Fruit fly (Drosophila melanogaster) whole organism, embryonic: Measurements from ENCODE around the gene yellow-e2.
A peak's percentile ranks its signal among the peaks of the same experiment; 100 is the strongest.

Experiments
- Antp ChIP-seq: fragments of 200-800 bp; sonication (Bioruptor generic); optimal IDR thresholded peaks from 3 replicates; lab custom pipeline; 2016; ENCODE audit warnings: missing biosample characterization, missing genetic modification characterization
- Atf-2 ChIP-seq: fragments of 200-800 bp; sonication (Bioruptor generic); optimal IDR thresholded peaks from 2 replicates; lab custom pipeline; 2016; ENCODE audit warnings: missing biosample characterization, missing genetic modification characterization
- CG10147 ChIP-seq: fragments of 200-800 bp; sonication (Bioruptor generic); optimal IDR thresholded peaks from 2 replicates; lab custom pipeline; 2019; ENCODE audit warnings: missing biosample characterization, mild to moderate bottlenecking, missing genetic modification characterization, moderate library complexity
- CG10959 ChIP-seq: fragments of 200-800 bp; sonication (Bioruptor generic); IDR thresholded peaks from 2 replicates; pipeline ENCODE4 v1.3.6; 2022; ENCODE audit warnings: missing biosample characterization, missing genetic modification characterization
- CG11247 ChIP-seq: fragments of 200-800 bp; sonication (Bioruptor generic); IDR thresholded peaks from 2 replicates; pipeline ENCODE4 v1.3.6; 2022; ENCODE audit warnings: missing biosample characterization, missing genetic modification characterization
- CG11696 ChIP-seq: fragments of 200-800 bp; sonication (Bioruptor generic); IDR thresholded peaks from 2 replicates; pipeline ENCODE4 v1.3.6; 2022; ENCODE audit warnings: missing biosample characterization, missing genetic modification characterization
- CG12744 ChIP-seq: fragments of 200-800 bp; sonication (Bioruptor generic); optimal IDR thresholded peaks from 2 replicates; lab custom pipeline; 2016; ENCODE audit warnings: missing biosample characterization, missing genetic modification characterization
- CG12769 ChIP-seq: fragments of 200-800 bp; sonication (Bioruptor generic); optimal IDR thresholded peaks from 2 replicates; lab custom pipeline; 2019; ENCODE audit warnings: missing biosample characterization, mild to moderate bottlenecking, missing genetic modification characterization, moderate library complexity
- CG13123 ChIP-seq: fragments of 200-800 bp; sonication (Bioruptor generic); optimal IDR thresholded peaks from 2 replicates; lab custom pipeline; 2016; ENCODE audit warnings: missing biosample characterization, missing genetic modification characterization
- CG1603 ChIP-seq: fragments of 200-800 bp; sonication (Bioruptor generic); optimal IDR thresholded peaks from 2 replicates; lab custom pipeline; 2019; ENCODE audit warnings: missing biosample characterization, mild to moderate bottlenecking, missing genetic modification characterization, moderate library complexity
- CG17385 ChIP-seq: fragments of 200-800 bp; sonication (Bioruptor generic); optimal IDR thresholded peaks from 3 replicates; lab custom pipeline; 2018; ENCODE audit warnings: missing biosample characterization, mild to moderate bottlenecking, missing genetic modification characterization
- CG17612 ChIP-seq: fragments of 200-800 bp; sonication (Bioruptor generic); IDR thresholded peaks from 2 replicates; pipeline ENCODE4 v1.3.6; 2022; ENCODE audit warnings: missing biosample characterization, missing genetic modification characterization
- CG30020 ChIP-seq: fragments of 200-800 bp; optimal IDR thresholded peaks from 2 replicates; lab custom pipeline; 2019; ENCODE audit warnings: missing biosample characterization, mild to moderate bottlenecking, missing genetic modification characterization, moderate library complexity
- CG4617 ChIP-seq: fragments of 200-800 bp; sonication (Bioruptor generic); optimal IDR thresholded peaks from 3 replicates; lab custom pipeline; 2016; ENCODE audit warnings: missing biosample characterization, missing genetic modification characterization, borderline replicate concordance
- CG4707 ChIP-seq: fragments of 200-800 bp; sonication (Bioruptor generic); optimal IDR thresholded peaks from 2 replicates; lab custom pipeline; 2018; ENCODE audit warnings: missing biosample characterization, mild to moderate bottlenecking, missing genetic modification characterization, moderate library complexity
- CG9609 ChIP-seq: fragments of 200-800 bp; sonication (Bioruptor generic); optimal IDR thresholded peaks from 3 replicates; lab custom pipeline; 2016; ENCODE audit warnings: missing biosample characterization, missing genetic modification characterization
- CoRest ChIP-seq: fragments of 200-800 bp; sonication (Bioruptor generic); optimal IDR thresholded peaks from 3 replicates; lab custom pipeline; 2018; ENCODE audit warnings: missing biosample characterization, mild to moderate bottlenecking, missing genetic modification characterization, moderate library complexity
- D19A ChIP-seq: fragments of 200-800 bp; optimal IDR thresholded peaks from 3 replicates; lab custom pipeline; 2019; ENCODE audit warnings: missing biosample characterization, mild to moderate bottlenecking, missing genetic modification characterization, moderate library complexity
- Ets65A ChIP-seq: fragments of 200-800 bp; sonication (Bioruptor generic); peaks from one replicate; lab custom pipeline; 2016; ENCODE audit warnings: missing biosample characterization, missing genetic modification characterization
- H2.0 ChIP-seq: fragments of 200-800 bp; sonication (Bioruptor generic); IDR thresholded peaks from 2 replicates; pipeline ENCODE4 v1.3.6; 2022; ENCODE audit warnings: missing biosample characterization, missing genetic modification characterization
- Hr78 ChIP-seq, 2 experiments: fragments of 200-800 bp in 1 of 2; fragments of >200 bp in 1 of 2; sonication (Bioruptor generic) in 1 of 2; optimal IDR thresholded peaks; 2 replicates each; lab custom pipeline; 2017 to 2019; ENCODE audit warnings: missing biosample characterization in 2 of 2, missing genetic modification characterization in 2 of 2, mild to moderate bottlenecking in 1 of 2, moderate library complexity in 1 of 2
- Lpt ChIP-seq: fragments of >200 bp; optimal IDR thresholded peaks from 2 replicates; lab custom pipeline; 2018; ENCODE audit warnings: missing biosample characterization, missing genetic modification characterization
- MBD-R2 ChIP-seq: fragments of 200-800 bp; sonication (Bioruptor generic); IDR thresholded peaks from 2 replicates; pipeline ENCODE4 v1.3.6; 2022; ENCODE audit warnings: missing biosample characterization, missing genetic modification characterization
- Myb ChIP-seq: fragments of 200-800 bp; sonication (Bioruptor generic); optimal IDR thresholded peaks from 2 replicates; lab custom pipeline; 2016; ENCODE audit warnings: missing biosample characterization, missing genetic modification characterization
- NK7.1 ChIP-seq: fragments of 200-800 bp; sonication (Bioruptor generic); optimal IDR thresholded peaks from 3 replicates; lab custom pipeline; 2016; ENCODE audit warnings: missing biosample characterization, missing genetic modification characterization
- Nf-YA ChIP-seq: fragments of 200-800 bp; sonication (Bioruptor generic); IDR thresholded peaks from 2 replicates; pipeline ENCODE4 v1.3.6; 2022; ENCODE audit warnings: missing biosample characterization, missing genetic modification characterization
- Spps ChIP-seq: fragments of 200-800 bp; sonication (Bioruptor generic); optimal IDR thresholded peaks from 2 replicates; lab custom pipeline; 2018; ENCODE audit warnings: missing biosample characterization, mild to moderate bottlenecking, missing genetic modification characterization
- TFAM ChIP-seq: fragments of 200-800 bp; sonication (Bioruptor generic); optimal IDR thresholded peaks from 2 replicates; lab custom pipeline; 2017; ENCODE audit warnings: missing biosample characterization, missing genetic modification characterization, inconsistent platforms
- Usf ChIP-seq: fragments of 200-800 bp; sonication (Bioruptor generic); optimal IDR thresholded peaks from 2 replicates; lab custom pipeline; 2017; ENCODE audit warnings: missing genotype, missing biosample characterization, missing genetic modification characterization
- caup ChIP-seq: fragments of 200-800 bp; sonication (Bioruptor generic); optimal IDR thresholded peaks from 3 replicates; lab custom pipeline; 2017; ENCODE audit warnings: missing biosample characterization, mild to moderate bottlenecking, missing genetic modification characterization, moderate library complexity; ENCODE audit not compliant: severe bottlenecking
- crc ChIP-seq: fragments of 200-800 bp; sonication (Bioruptor generic); optimal IDR thresholded peaks from 2 replicates; lab custom pipeline; 2016; ENCODE audit warnings: missing biosample characterization, missing genetic modification characterization
- cwo ChIP-seq: fragments of 200-800 bp; sonication (Bioruptor generic); optimal IDR thresholded peaks from 3 replicates; lab custom pipeline; 2017; ENCODE audit warnings: missing biosample characterization, missing genetic modification characterization, mild to moderate bottlenecking, moderate library complexity, missing genetic modification reagents
- dimm ChIP-seq: fragments of 200-800 bp; sonication (Bioruptor generic); IDR thresholded peaks from 2 replicates; pipeline ENCODE4 v1.3.6; 2022; ENCODE audit warnings: missing biosample characterization, missing genetic modification characterization
- dm ChIP-seq: fragments of 200-800 bp; sonication (Bioruptor generic); optimal IDR thresholded peaks from 3 replicates; lab custom pipeline; 2016; ENCODE audit warnings: missing biosample characterization, missing genetic modification characterization
- emc ChIP-seq: fragments of 200-800 bp; sonication (Bioruptor generic); optimal IDR thresholded peaks from 2 replicates; lab custom pipeline; 2016; ENCODE audit warnings: missing biosample characterization, missing genetic modification characterization
- fd3F ChIP-seq: fragments of 200-800 bp; sonication (Bioruptor generic); optimal IDR thresholded peaks from 2 replicates; lab custom pipeline; 2018; ENCODE audit warnings: missing biosample characterization, mild to moderate bottlenecking, missing genetic modification characterization, moderate library complexity
- fd96Cb ChIP-seq: fragments of 200-800 bp; sonication (Bioruptor generic); optimal IDR thresholded peaks from 2 replicates; lab custom pipeline; 2018; ENCODE audit warnings: missing biosample characterization, mild to moderate bottlenecking, missing genetic modification characterization, moderate library complexity
- gem ChIP-seq: fragments of 200-800 bp; sonication (Bioruptor generic); optimal IDR thresholded peaks from 2 replicates; lab custom pipeline; 2019; ENCODE audit warnings: missing biosample characterization, mild to moderate bottlenecking, missing genetic modification characterization, moderate library complexity
- hkb ChIP-seq, 2 experiments: fragments of 200-800 bp in 1 of 2; fragments of >200 bp in 1 of 2; sonication (Bioruptor generic) in 1 of 2; IDR thresholded peaks in 1 of 2; optimal IDR thresholded peaks in 1 of 2; 2 replicates each; pipeline versions ENCODE4 v1.3.6 to Lab custom; 2017 to 2022; ENCODE audit warnings: missing biosample characterization in 1 of 2, missing genetic modification characterization in 1 of 2
- ken ChIP-seq: fragments of 200-800 bp; sonication (Bioruptor generic); IDR thresholded peaks from 3 replicates; pipeline ENCODE4 v1.3.6; 2022; ENCODE audit warnings: missing biosample characterization, missing genetic modification characterization
- knrl ChIP-seq: fragments of 200-800 bp; sonication (Bioruptor generic); IDR thresholded peaks from 3 replicates; pipeline ENCODE4 v1.3.6; 2022; ENCODE audit warnings: missing biosample characterization, missing genetic modification characterization; ENCODE audit not compliant: partially characterized antibody
- onecut ChIP-seq: fragments of 200-800 bp; sonication (Bioruptor generic); IDR thresholded peaks from 2 replicates; pipeline ENCODE4 v1.3.6; 2022; ENCODE audit warnings: missing biosample characterization, missing genetic modification characterization
- rib ChIP-seq: fragments of 200-800 bp; sonication (Bioruptor generic); IDR thresholded peaks from 2 replicates; pipeline ENCODE4 v1.3.6; 2022; ENCODE audit warnings: missing biosample characterization, missing genetic modification characterization
- schlank ChIP-seq: fragments of 200-800 bp; sonication (Bioruptor generic); optimal IDR thresholded peaks from 2 replicates; lab custom pipeline; 2018; ENCODE audit warnings: missing biosample characterization, mild to moderate bottlenecking, missing genetic modification characterization
- scrt ChIP-seq: fragments of 200-800 bp; sonication (Bioruptor generic); optimal IDR thresholded peaks from 2 replicates; lab custom pipeline; 2018; ENCODE audit warnings: missing biosample characterization, mild to moderate bottlenecking, missing genetic modification characterization, moderate library complexity
- sd ChIP-seq: fragments of 200-800 bp; sonication (Bioruptor generic); optimal IDR thresholded peaks from 3 replicates; lab custom pipeline; 2018; ENCODE audit warnings: missing biosample characterization, mild to moderate bottlenecking, missing genetic modification characterization, moderate library complexity
- sob ChIP-seq: fragments of 200-800 bp; sonication (Bioruptor generic); IDR thresholded peaks from 2 replicates; pipeline ENCODE4 v1.3.6; 2022; ENCODE audit warnings: missing biosample characterization, missing genetic modification characterization
- tio ChIP-seq: fragments of 200-800 bp; sonication (Bioruptor generic); optimal IDR thresholded peaks from 2 replicates; lab custom pipeline; 2017; ENCODE audit warnings: missing biosample characterization, missing genetic modification characterization, inconsistent platforms

yellow-e2 gene

dm6 chr3R:13428341-13429040, 21.7 kb upstream of the yellow-e2 start (continued):
- TF ChIP-seq ken (GFP tag; lab: Robert Waterston, UW): peak; percentile 58; the same call in 1 of the 3 replicates
- TF ChIP-seq sd (tag; lab: Kevin White, UChicago): peak; percentile 47
- TF ChIP-seq MBD-R2 (GFP tag; lab: Robert Waterston, UW): peak; percentile 26; the same call in 1 of the 2 replicates
- TF ChIP-seq Atf-2 (GFP tag; lab: Kevin White, UChicago): peak; percentile 35
- TF ChIP-seq Lpt (GFP tag; lab: Kevin White, UChicago): no peak
- TF ChIP-seq CG17385 (GFP tag; lab: Kevin White, UChicago): peak; percentile 58
- TF ChIP-seq CG9609 (GFP tag; lab: Kevin White, UChicago): peak; percentile 49
- TF ChIP-seq CG11696 (GFP tag; lab: Robert Waterston, UW): peak; percentile 61; the same call in 1 of the 2 replicates
- peak; percentile 58 for TF ChIP-seq scrt
- peak; percentile 26 for TF ChIP-seq CG12744 (GFP tag; lab: Kevin White, UChicago)
- peak; percentile 37 for TF ChIP-seq fd3F (GFP tag; lab: Kevin White, UChicago)
- TF ChIP-seq H2.0: peak; percentile 62
- peak; percentile 34 for TF ChIP-seq CG13123 (GFP tag; lab: Kevin White, UChicago)
- TF ChIP-seq rib (GFP tag; lab: Robert Waterston, UW): no peak
- no peak for TF ChIP-seq CG30020 (tag; lab: Kevin White, UChicago)
- TF ChIP-seq TFAM (GFP tag; lab: Kevin White, UChicago): peak; percentile 29
- no peak for TF ChIP-seq emc (GFP tag; lab: Kevin White, UChicago)
- TF ChIP-seq gem (tag; lab: Kevin White, UChicago): peak; percentile 83
- peak; percentile 42; the same call in 1 of the 2 replicates for TF ChIP-seq sob (GFP tag; lab: Robert Waterston, UW)
- TF ChIP-seq cwo: peak; percentile 42
- peak; percentile 43 for TF ChIP-seq Spps
- TF ChIP-seq Myb (GFP tag; lab: Kevin White, UChicago): peak; percentile 19
- TF ChIP-seq caup (GFP tag; lab: Kevin White, UChicago): peak; percentile 6
- peak; percentile 46; the same call in 1 of the 2 replicates for TF ChIP-seq Nf-YA (GFP tag; lab: Robert Waterston, UW)
- TF ChIP-seq CG10959: peak; percentile 69; the same call in 1 of the 2 replicates
- no peak for TF ChIP-seq crc (GFP tag; lab: Kevin White, UChicago)
- TF ChIP-seq CG10147 (GFP tag; lab: Kevin White, UChicago): peak; percentile 37
- TF ChIP-seq hkb (optimal IDR thresholded peaks at IDR 0.05; lab: Kevin White, UChicago): no peak
- TF ChIP-seq hkb (GFP tag; IDR thresholded peaks at IDR 0.05; lab: Robert Waterston, UW): peak; percentile 80
- TF ChIP-seq Antp: peak; percentile 36
- TF ChIP-seq tio (GFP tag; lab: Kevin White, UChicago): peak; percentile 45
- no peak for TF ChIP-seq schlank
- TF ChIP-seq CG1603 (tag; lab: Kevin White, UChicago): peak; percentile 69
- peak; percentile 48; the same call in 1 of the 2 replicates for TF ChIP-seq CG11247
- TF ChIP-seq Ets65A (GFP tag; lab: Kevin White, UChicago): peak; percentile 92
- 0 out of 2 replicates have a peak, but pooled peaks have one; percentile 16 for TF ChIP-seq CG17612 (GFP tag; lab: Robert Waterston, UW)
- TF ChIP-seq knrl (GFP tag; lab: Robert Waterston, UW): no peak
- TF ChIP-seq CG4707: peak; percentile 49
- TF ChIP-seq Usf: no peak
- TF ChIP-seq dm (GFP tag; lab: Kevin White, UChicago): no peak
- TF ChIP-seq CoRest (tag; lab: Kevin White, UChicago): peak; percentile 66
- TF ChIP-seq fd96Cb (tag; lab: Kevin White, UChicago): peak; percentile 79
- peak; percentile 31 for TF ChIP-seq CG4617 (GFP tag; lab: Kevin White, UChicago)
- peak; percentile 54 for TF ChIP-seq D19A (tag; lab: Kevin White, UChicago)
- peak; percentile 41 for TF ChIP-seq onecut (GFP tag; lab: Robert Waterston, UW)
- TF ChIP-seq CG12769 (tag; lab: Kevin White, UChicago): peak; percentile 55
- peak in 1 of 2 experiments; percentile 40 for TF ChIP-seq Hr78 (GFP tag; optimal IDR thresholded peaks at IDR 0.05; lab: Kevin White, UChicago)
- no peak for TF ChIP-seq NK7.1 (GFP tag; lab: Kevin White, UChicago)
- TF ChIP-seq dimm (GFP tag; lab: Robert Waterston, UW): no peak
